Fruit fly (Drosophila melanogaster): ENCODE results near the gene IleRS-m.

dm6 chr3L:16150850-16151515 lies 50.9 kb downstream of the IleRS-m start:
- no peak for TF ChIP-seq cic (GFP tag; optimal IDR thresholded peaks at IDR 0.05)
- TF ChIP-seq CG7045 (GFP tag; optimal IDR thresholded peaks at IDR 0.05), result no peak
- no peak for TF ChIP-seq CG1620 (GFP tag; optimal IDR thresholded peaks at IDR 0.05)
- peak; percentile 35 for TF ChIP-seq toe (GFP tag; optimal IDR thresholded peaks at IDR 0.05)
- no peak for TF ChIP-seq CG11617 (GFP tag; optimal IDR thresholded peaks at IDR 0.05)
- no peak for TF ChIP-seq Clk (GFP tag; optimal IDR thresholded peaks at IDR 0.05)
- no peak for TF ChIP-seq Crg-1 (GFP tag; optimal IDR thresholded peaks at IDR 0.05)
- TF ChIP-seq CG7101 (tag; optimal IDR thresholded peaks at IDR 0.05), result no peak
- peak; percentile 16 for TF ChIP-seq CG12768 (GFP tag; optimal IDR thresholded peaks at IDR 0.05)
- peak; percentile 98 for TF ChIP-seq kay (GFP tag; ENCODE audit: borderline replicate concordance)
- TF ChIP-seq Mnt (GFP tag; optimal IDR thresholded peaks at IDR 0.05), result no peak
- TF ChIP-seq CG5204 (GFP tag; optimal IDR thresholded peaks at IDR 0.05), result peak; percentile 16
